Worm (Caenorhabditis elegans): ENCODE data around the gene col-133.

DNA sequence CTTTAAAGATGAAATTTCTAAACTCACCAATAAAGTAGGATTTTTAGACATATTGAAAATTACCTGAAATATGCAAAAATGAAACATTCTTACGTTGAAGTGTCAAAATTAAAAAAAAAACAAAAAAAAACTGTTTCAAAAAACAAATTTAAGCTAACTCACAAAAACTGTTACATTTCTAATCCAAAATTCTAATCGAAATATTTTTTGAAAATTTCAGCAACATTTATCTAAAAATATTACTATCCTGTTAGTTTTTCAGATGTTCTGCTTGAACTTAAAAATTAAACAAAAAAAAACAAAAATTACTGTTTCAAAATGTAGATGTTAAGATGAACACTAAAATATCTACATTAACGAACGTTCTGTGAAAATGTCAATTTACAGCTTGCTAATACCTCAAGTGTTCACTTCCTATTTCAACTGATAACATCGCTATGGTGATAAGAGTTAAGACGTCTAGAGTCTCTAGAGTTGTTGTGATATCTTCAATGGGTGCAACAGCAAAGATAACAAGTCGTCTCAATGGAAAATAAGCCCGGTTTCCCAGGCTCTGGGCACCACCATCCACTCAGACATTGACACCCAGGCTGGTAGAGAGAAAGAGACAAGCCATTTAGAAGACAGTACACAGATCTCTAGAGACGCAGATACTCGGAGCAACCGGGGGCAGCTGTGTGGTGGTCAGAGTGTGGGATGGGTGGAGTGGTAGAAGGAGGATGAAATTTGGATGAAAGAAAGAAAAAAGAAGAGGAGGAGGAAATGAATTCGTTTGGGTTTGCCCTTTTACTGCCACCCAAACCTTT lies 28.9 kb upstream of the col-133 start, which contains the start of gene H12I19.115:
- TF ChIP-seq nhr-11 (tag; optimal IDR thresholded peaks at IDR 0.05), result no peak
- TF ChIP-seq aly-2 (tag; optimal IDR thresholded peaks at IDR 0.05), result no peak
- no peak for TF ChIP-seq mab-5 (tag; optimal IDR thresholded peaks at IDR 0.05)
- TF ChIP-seq lin-11 (tag; optimal IDR thresholded peaks at IDR 0.05), result no peak
- TF ChIP-seq skn-1 (tag; optimal IDR thresholded peaks at IDR 0.05), result no peak
- no peak for TF ChIP-seq alr-1 (tag; optimal IDR thresholded peaks at IDR 0.05)
- TF ChIP-seq nhr-23 (tag; optimal IDR thresholded peaks at IDR 0.05), result no peak
- no peak for TF ChIP-seq unc-62 (GFP tag; optimal IDR thresholded peaks at IDR 0.05)
- TF ChIP-seq snpc-4 (tag; optimal IDR thresholded peaks at IDR 0.05), result no peak
- TF ChIP-seq sma-3 (GFP tag; optimal IDR thresholded peaks at IDR 0.05), result no peak
- TF ChIP-seq nhr-237 (tag; optimal IDR thresholded peaks at IDR 0.05), result no peak
- TF ChIP-seq unc-55 (GFP tag; optimal IDR thresholded peaks at IDR 0.05), result peak; percentile 15
- no peak for TF ChIP-seq ama-1 (optimal IDR thresholded peaks at IDR 0.05)

Data from whole organism, L2 larva.